Worm (Caenorhabditis elegans) whole organism, L1 larva: ENCODE results near the gene frpr-2.

Source experiments
- C04F5.9 ChIP-seq: sonication (generic microtip); optimal IDR thresholded peaks from 2 replicates; lab custom pipeline; 2016; ENCODE audit warnings: missing genetic modification characterization, missing compliant biosample characterization
- F16B12.6 ChIP-seq: fragments of 150-350 bp; optimal IDR thresholded peaks from 2 replicates; lab custom pipeline; 2014; ENCODE audit warnings: missing biosample characterization, missing genetic modification characterization
- Y116A8C.19 ChIP-seq: sonication (generic microtip); optimal IDR thresholded peaks from 2 replicates; lab custom pipeline; 2016; ENCODE audit warnings: missing compliant biosample characterization, missing genetic modification characterization, borderline replicate concordance
- aha-1 ChIP-seq: fragments of 150-350 bp; optimal IDR thresholded peaks from 2 replicates; lab custom pipeline; 2014; ENCODE audit warnings: missing biosample characterization, missing genetic modification characterization
- alr-1 ChIP-seq: fragments of 200-800 bp; sonication (Bioruptor generic); optimal IDR thresholded peaks from 2 replicates; lab custom pipeline; 2018; ENCODE audit warnings: borderline replicate concordance, mild to moderate bottlenecking, missing genetic modification characterization, missing compliant biosample characterization
- aly-2 ChIP-seq: fragments of 150-350 bp; optimal IDR thresholded peaks from 2 replicates; lab custom pipeline; 2014; ENCODE audit warnings: missing biosample characterization, missing genetic modification characterization
- ceh-63 ChIP-seq: fragments of 200-800 bp; sonication (Bioruptor generic); optimal IDR thresholded peaks from 2 replicates; lab custom pipeline; 2018; ENCODE audit warnings: mild to moderate bottlenecking, missing genetic modification characterization, missing compliant biosample characterization
- ceh-90 ChIP-seq: sonication (generic microtip); optimal IDR thresholded peaks from 2 replicates; lab custom pipeline; 2016; ENCODE audit warnings: missing genetic modification characterization, missing compliant biosample characterization
- ces-1 ChIP-seq: fragments of 150-350 bp; optimal IDR thresholded peaks from 2 replicates; lab custom pipeline; 2014; ENCODE audit warnings: missing biosample characterization, missing genetic modification reagents, missing genetic modification characterization
- dpl-1 ChIP-seq, 3 experiments: fragments of 150-350 bp in 2 of 3; sonication (generic microtip) in 1 of 3; optimal IDR thresholded peaks; 2 replicates each; lab custom pipeline; 2014 to 2017; ENCODE audit warnings: missing biosample characterization in 3 of 3, missing genetic modification characterization in 3 of 3, missing genetic modification reagents in 3 of 3
- efl-1 ChIP-seq, 4 experiments: fragments of 150-350 bp; optimal IDR thresholded peaks in 3 of 4; peaks in 1 of 4; 1 replicate in 1 of 4; 2 replicates in 3 of 4; lab custom pipeline; 2014; ENCODE audit warnings: missing biosample characterization in 2 of 4, missing genetic modification characterization in 2 of 4, missing genetic modification reagents in 2 of 4
- efl-3 ChIP-seq: fragments of 200-800 bp; sonication (Bioruptor generic); optimal IDR thresholded peaks from 2 replicates; lab custom pipeline; 2018; ENCODE audit warnings: mild to moderate bottlenecking, missing genetic modification characterization, missing compliant biosample characterization
- egl-13 ChIP-seq: sonication (generic microtip); optimal IDR thresholded peaks from 2 replicates; lab custom pipeline; 2016; ENCODE audit warnings: missing genotype, missing genetic modification reagents, missing genetic modification characterization, missing compliant biosample characterization
- egl-27 ChIP-seq, 2 experiments: fragments of 150-350 bp in 1 of 2; sonication (generic microtip); optimal IDR thresholded peaks; 3 replicates each; lab custom pipeline; 2017 to 2018; ENCODE audit warnings: missing biosample characterization in 2 of 2, missing genetic modification characterization in 2 of 2, missing genetic modification reagents in 2 of 2
- elt-2 ChIP-seq: sonication (generic microtip); optimal IDR thresholded peaks from 2 replicates; lab custom pipeline; 2016; ENCODE audit warnings: missing genetic modification characterization, mild to moderate bottlenecking, inconsistent platforms, missing compliant biosample characterization, missing genetic modification reagents
- ets-5 ChIP-seq: fragments of 200-800 bp; sonication (Bioruptor generic); IDR thresholded peaks from 2 replicates; pipeline ENCODE4 v1.3.6; 2022; ENCODE audit warnings: missing genetic modification characterization, missing compliant biosample characterization
- fkh-10 ChIP-seq: sonication (generic microtip); optimal IDR thresholded peaks from 2 replicates; lab custom pipeline; 2017; ENCODE audit warnings: missing biosample characterization, missing genetic modification reagents, missing genetic modification characterization
- fkh-4 ChIP-seq: sonication (generic microtip); optimal IDR thresholded peaks from 2 replicates; lab custom pipeline; 2016; ENCODE audit warnings: missing compliant biosample characterization, missing genetic modification characterization, borderline replicate concordance
- fkh-8 ChIP-seq: sonication (generic microtip); optimal IDR thresholded peaks from 2 replicates; lab custom pipeline; 2016; ENCODE audit warnings: mild to moderate bottlenecking, missing genetic modification characterization, missing compliant biosample characterization
- fos-1 ChIP-seq: fragments of 150-350 bp; optimal IDR thresholded peaks from 2 replicates; lab custom pipeline; 2014; ENCODE audit warnings: missing biosample characterization, missing genetic modification characterization
- hlh-17 ChIP-seq: fragments of 200-800 bp; sonication (Bioruptor generic); optimal IDR thresholded peaks from 2 replicates; lab custom pipeline; 2018; ENCODE audit warnings: missing genetic modification characterization, mild to moderate bottlenecking, missing compliant biosample characterization, moderate library complexity, borderline replicate concordance
- hlh-4 ChIP-seq: sonication (generic microtip); optimal IDR thresholded peaks from 2 replicates; lab custom pipeline; 2016; ENCODE audit warnings: mild to moderate bottlenecking, missing genetic modification characterization, missing compliant biosample characterization
- jun-1 ChIP-seq: fragments of 150-350 bp; optimal IDR thresholded peaks from 2 replicates; lab custom pipeline; 2014; ENCODE audit warnings: missing biosample characterization, missing genetic modification reagents, missing genetic modification characterization
- lin-13 ChIP-seq: fragments of 150-350 bp; optimal IDR thresholded peaks from 2 replicates; lab custom pipeline; 2014; ENCODE audit warnings: missing biosample characterization, missing genetic modification reagents, missing genetic modification characterization
- lin-35 ChIP-seq, 2 experiments: fragments of 150-350 bp; optimal IDR thresholded peaks; 2 replicates each; lab custom pipeline; 2014; ENCODE audit warnings: missing biosample characterization in 2 of 2, missing genetic modification characterization in 2 of 2, missing genetic modification reagents in 2 of 2
- lsy-2 ChIP-seq, 2 experiments: fragments of 150-350 bp; optimal IDR thresholded peaks; 2 replicates each; lab custom pipeline; 2014; ENCODE audit warnings: missing biosample characterization in 2 of 2, missing genetic modification characterization in 2 of 2
- mab-9 ChIP-seq: fragments of 200-800 bp; sonication (Bioruptor generic); IDR thresholded peaks from 2 replicates; pipeline ENCODE4 v1.3.6; 2022; ENCODE audit warnings: missing genetic modification reagents, missing genetic modification characterization, missing compliant biosample characterization
- mdl-1 ChIP-seq, 2 experiments: fragments of 150-350 bp; optimal IDR thresholded peaks; 2 replicates each; lab custom pipeline; 2014 to 2017; ENCODE audit warnings: missing biosample characterization in 2 of 2, missing genetic modification characterization in 2 of 2, inconsistent platforms in 1 of 2
- mep-1 ChIP-seq: fragments of 150-350 bp; optimal IDR thresholded peaks from 2 replicates; lab custom pipeline; 2014; ENCODE audit warnings: missing biosample characterization, missing genetic modification characterization
- nhr-12 ChIP-seq: sonication (generic microtip); optimal IDR thresholded peaks from 2 replicates; lab custom pipeline; 2017; ENCODE audit warnings: missing biosample characterization, missing genetic modification characterization
- nhr-20 ChIP-seq: sonication (generic microtip); optimal IDR thresholded peaks from 2 replicates; lab custom pipeline; 2016; ENCODE audit warnings: mild to moderate bottlenecking, missing genetic modification characterization, missing compliant biosample characterization
- nhr-28 ChIP-seq: fragments of 150-350 bp; optimal IDR thresholded peaks from 2 replicates; lab custom pipeline; 2014; ENCODE audit warnings: missing biosample characterization, missing genetic modification characterization
- nhr-76 ChIP-seq: sonication (generic microtip); optimal IDR thresholded peaks from 2 replicates; lab custom pipeline; 2017; ENCODE audit warnings: missing biosample characterization, missing genetic modification characterization
- nhr-84 ChIP-seq: sonication (generic microtip); optimal IDR thresholded peaks from 2 replicates; lab custom pipeline; 2017; ENCODE audit warnings: missing biosample characterization, missing genetic modification characterization
- nhr-85 ChIP-seq: sonication (generic microtip); peaks from one replicate; lab custom pipeline; 2016; ENCODE audit warnings: missing genetic modification characterization, inconsistent platforms, missing compliant biosample characterization
- nhr-90 ChIP-seq: sonication (generic microtip); optimal IDR thresholded peaks from 2 replicates; lab custom pipeline; 2016; ENCODE audit warnings: mild to moderate bottlenecking, missing genetic modification characterization, missing compliant biosample characterization; ENCODE audit not compliant: poor library complexity
- pag-3 ChIP-seq: sonication (generic microtip); optimal IDR thresholded peaks from 2 replicates; lab custom pipeline; 2017; ENCODE audit warnings: missing genetic modification characterization, mild to moderate bottlenecking, missing compliant biosample characterization, antibody characterized with exemption, borderline replicate concordance; ENCODE audit not compliant: insufficient read depth
- skn-1 ChIP-seq: fragments of 150-350 bp; optimal IDR thresholded peaks from 2 replicates; lab custom pipeline; 2014; ENCODE audit warnings: missing biosample characterization, missing genetic modification characterization
- sup-37 ChIP-seq: fragments of 200-800 bp; sonication (Bioruptor generic); optimal IDR thresholded peaks from 2 replicates; lab custom pipeline; 2018; ENCODE audit warnings: mild to moderate bottlenecking, missing genetic modification characterization, missing compliant biosample characterization
- tlp-1 ChIP-seq: fragments of 150-350 bp; optimal IDR thresholded peaks from 2 replicates; lab custom pipeline; 2014; ENCODE audit warnings: missing biosample characterization, missing genetic modification characterization
- unc-130 ChIP-seq: fragments of 150-350 bp; optimal IDR thresholded peaks from 2 replicates; lab custom pipeline; 2017; ENCODE audit warnings: missing biosample characterization, missing genetic modification characterization, inconsistent platforms
- unc-30 ChIP-seq: sonication (generic microtip); optimal IDR thresholded peaks from 2 replicates; lab custom pipeline; 2017; ENCODE audit warnings: missing biosample characterization, missing genetic modification characterization
- unc-86 ChIP-seq: sonication (generic microtip); optimal IDR thresholded peaks from 2 replicates; lab custom pipeline; 2016; ENCODE audit warnings: missing genetic modification characterization, missing compliant biosample characterization
- unc-98 ChIP-seq: fragments of 200-800 bp; sonication (Bioruptor generic); IDR thresholded peaks from 2 replicates; pipeline ENCODE4 v1.3.6; 2022; ENCODE audit warnings: missing genetic modification characterization, missing compliant biosample characterization
- zip-4 ChIP-seq: fragments of 200-800 bp; sonication (Bioruptor generic); optimal IDR thresholded peaks from 2 replicates; lab custom pipeline; 2018; ENCODE audit warnings: mild to moderate bottlenecking, missing genetic modification characterization, moderate library complexity, missing compliant biosample characterization
- ztf-11 ChIP-seq, 2 experiments: sonication (generic microtip); optimal IDR thresholded peaks; 2 replicates each; lab custom pipeline; 2016 to 2017; ENCODE audit warnings: missing genetic modification characterization in 2 of 2, missing biosample characterization in 1 of 2, missing compliant biosample characterization in 1 of 2
- ztf-4 ChIP-seq: fragments of 150-350 bp; optimal IDR thresholded peaks from 2 replicates; lab custom pipeline; 2014; ENCODE audit warnings: missing biosample characterization, missing genetic modification characterization

frpr-2 gene

DNA sequence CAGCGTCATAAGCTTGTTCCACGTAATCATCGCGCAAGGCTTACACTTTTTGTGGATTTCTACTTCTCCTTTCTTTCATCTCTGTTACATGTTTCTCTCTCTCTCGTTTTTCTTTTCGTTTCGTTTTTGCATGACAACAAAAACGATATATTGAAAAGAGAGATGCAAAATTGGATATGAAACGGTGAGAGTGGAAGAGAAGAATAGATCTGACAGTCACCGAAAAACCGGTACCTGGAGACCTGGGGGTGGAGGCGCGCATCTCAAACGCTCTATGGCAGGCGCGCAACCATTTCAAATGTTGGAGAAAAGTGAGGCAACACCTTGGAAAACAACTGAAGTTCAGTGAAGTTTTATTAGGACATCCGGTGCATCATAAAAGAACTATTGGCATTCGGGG, 44.4 kb downstream of the frpr-2 start (continued):
- TF ChIP-seq egl-13 (tag; lab: Kevin White, UChicago): no peak
- TF ChIP-seq nhr-76 (tag; lab: Kevin White, UChicago): no peak
- no peak for TF ChIP-seq unc-98 (GFP tag; lab: Robert Waterston, UW)
- TF ChIP-seq aha-1 (tag; lab: Kevin White, UChicago): no peak
- TF ChIP-seq unc-86 (tag; lab: Kevin White, UChicago): no peak
- no peak for TF ChIP-seq fos-1 (tag; lab: Kevin White, UChicago)
- no peak for TF ChIP-seq F16B12.6 (tag; lab: Kevin White, UChicago)
- no peak for TF ChIP-seq fkh-4 (tag; lab: Kevin White, UChicago)
- TF ChIP-seq elt-2 (tag; lab: Kevin White, UChicago): no peak
- TF ChIP-seq skn-1: no peak
- no peak for TF ChIP-seq ztf-4 (tag; lab: Kevin White, UChicago)
- TF ChIP-seq hlh-17 (GFP tag; lab: Kevin White, UChicago): no peak
- TF ChIP-seq unc-30 (tag; lab: Kevin White, UChicago): no peak
- TF ChIP-seq nhr-84 (tag; lab: Kevin White, UChicago): no peak
- no peak for TF ChIP-seq sup-37 (GFP tag; lab: Kevin White, UChicago)
- TF ChIP-seq ceh-90 (tag; lab: Kevin White, UChicago): no peak
- TF ChIP-seq alr-1 (tag; lab: Kevin White, UChicago): no peak
- no peak for TF ChIP-seq unc-130 (tag; lab: Kevin White, UChicago)
- peak; percentile 64 for TF ChIP-seq nhr-20 (tag; lab: Kevin White, UChicago)
- TF ChIP-seq pag-3 (tag; lab: Kevin White, UChicago): no peak
- TF ChIP-seq egl-27 (tag; optimal IDR thresholded peaks at IDR 0.05; lab: Kevin White, UChicago): no peak
- no peak for TF ChIP-seq ztf-11 (tag; optimal IDR thresholded peaks at IDR 0.05; lab: Kevin White, UChicago)
- no peak for TF ChIP-seq efl-1 (optimal IDR thresholded peaks at IDR 0.05; lab: Kevin White, UChicago)
- TF ChIP-seq efl-1 (GFP tag; optimal IDR thresholded peaks at IDR 0.05 in 1 of 2; lab: Kevin White, UChicago): peak in 1 of 2 experiments; percentile 82
- no peak for TF ChIP-seq ceh-63
- TF ChIP-seq mep-1 (tag; lab: Kevin White, UChicago): peak; percentile 70
- no peak for TF ChIP-seq hlh-4
- TF ChIP-seq aly-2 (tag; lab: Kevin White, UChicago): no peak
- TF ChIP-seq nhr-12: no peak
- TF ChIP-seq fkh-10 (GFP tag; lab: Kevin White, UChicago): no peak
- TF ChIP-seq mab-9: no peak
- peak in 1 of 2 experiments; percentile 19 for TF ChIP-seq mdl-1 (tag; optimal IDR thresholded peaks at IDR 0.05; lab: Kevin White, UChicago)
- no peak for TF ChIP-seq Y116A8C.19 (tag; lab: Kevin White, UChicago)
- peak; percentile 51 for TF ChIP-seq nhr-90 (tag; lab: Kevin White, UChicago)
- TF ChIP-seq tlp-1 (tag; lab: Kevin White, UChicago): no peak
- TF ChIP-seq nhr-28: no peak
- TF ChIP-seq dpl-1 (GFP tag; optimal IDR thresholded peaks at IDR 0.05; lab: Kevin White, UChicago): no peak
- no peak for TF ChIP-seq ets-5
- TF ChIP-seq C04F5.9 (tag; lab: Kevin White, UChicago): no peak
- no peak for TF ChIP-seq ces-1 (GFP tag; lab: Kevin White, UChicago)
- TF ChIP-seq efl-3 (GFP tag; lab: Kevin White, UChicago): no peak
- peak in 1 of 2 experiments; percentile 29 for TF ChIP-seq lin-35 (GFP tag; optimal IDR thresholded peaks at IDR 0.05; lab: Kevin White, UChicago)
- TF ChIP-seq lin-13 (GFP tag; lab: Kevin White, UChicago): no peak
- TF ChIP-seq jun-1 (tag; lab: Kevin White, UChicago): no peak
- TF ChIP-seq lsy-2 (tag; optimal IDR thresholded peaks at IDR 0.05; lab: Kevin White, UChicago): peak in 1 of 2 experiments; percentile 44
- no peak for TF ChIP-seq fkh-8 (tag; lab: Kevin White, UChicago)
- TF ChIP-seq zip-4 (GFP tag; lab: Kevin White, UChicago): no peak
- TF ChIP-seq nhr-85: peak; percentile 91
